Worm (Caenorhabditis elegans) whole organism, L1 larva: ENCODE results near the gene C17F4.11.
"Not testable (repeated sequence)": the region's sequence is repeated elsewhere in the genome, so short reads cannot be mapped to it uniquely, and the experiment has no call there.

ENCODE experiments used
- C16A3.4 ChIP-seq: fragments of 150-350 bp; optimal IDR thresholded peaks from 2 replicates; lab custom pipeline; 2014; ENCODE audit warnings: missing biosample characterization, missing genetic modification characterization
- blmp-1 ChIP-seq: fragments of 150-350 bp; optimal IDR thresholded peaks from 2 replicates; lab custom pipeline; 2014; ENCODE audit warnings: missing biosample characterization, missing genetic modification characterization
- ceh-63 ChIP-seq: fragments of 200-800 bp; sonication (Bioruptor generic); optimal IDR thresholded peaks from 2 replicates; lab custom pipeline; 2018; ENCODE audit warnings: mild to moderate bottlenecking, missing genetic modification characterization, missing compliant biosample characterization
- ceh-90 ChIP-seq: sonication (generic microtip); optimal IDR thresholded peaks from 2 replicates; lab custom pipeline; 2016; ENCODE audit warnings: missing genetic modification characterization, missing compliant biosample characterization
- ces-1 ChIP-seq: fragments of 150-350 bp; optimal IDR thresholded peaks from 2 replicates; lab custom pipeline; 2014; ENCODE audit warnings: missing biosample characterization, missing genetic modification reagents, missing genetic modification characterization
- dpl-1 ChIP-seq, 3 experiments: fragments of 150-350 bp in 2 of 3; sonication (generic microtip) in 1 of 3; optimal IDR thresholded peaks; 2 replicates each; lab custom pipeline; 2014 to 2017; ENCODE audit warnings: missing biosample characterization in 3 of 3, missing genetic modification characterization in 3 of 3, missing genetic modification reagents in 3 of 3
- efl-1 ChIP-seq, 4 experiments: fragments of 150-350 bp; optimal IDR thresholded peaks in 3 of 4; peaks in 1 of 4; 1 replicate in 1 of 4; 2 replicates in 3 of 4; lab custom pipeline; 2014; ENCODE audit warnings: missing biosample characterization in 2 of 4, missing genetic modification characterization in 2 of 4, missing genetic modification reagents in 2 of 4
- egl-13 ChIP-seq: sonication (generic microtip); optimal IDR thresholded peaks from 2 replicates; lab custom pipeline; 2016; ENCODE audit warnings: missing genotype, missing genetic modification reagents, missing genetic modification characterization, missing compliant biosample characterization
- egl-27 ChIP-seq, 2 experiments: fragments of 150-350 bp in 1 of 2; sonication (generic microtip); optimal IDR thresholded peaks; 3 replicates each; lab custom pipeline; 2017 to 2018; ENCODE audit warnings: missing biosample characterization in 2 of 2, missing genetic modification characterization in 2 of 2, missing genetic modification reagents in 2 of 2
- fkh-10 ChIP-seq: sonication (generic microtip); optimal IDR thresholded peaks from 2 replicates; lab custom pipeline; 2017; ENCODE audit warnings: missing biosample characterization, missing genetic modification reagents, missing genetic modification characterization
- fos-1 ChIP-seq: fragments of 150-350 bp; optimal IDR thresholded peaks from 2 replicates; lab custom pipeline; 2014; ENCODE audit warnings: missing biosample characterization, missing genetic modification characterization
- lin-14 ChIP-seq: fragments of 200-800 bp; sonication (Bioruptor generic); optimal IDR thresholded peaks from 2 replicates; lab custom pipeline; 2018; ENCODE audit warnings: mild to moderate bottlenecking, missing genetic modification characterization, moderate library complexity, missing compliant biosample characterization
- lin-35 ChIP-seq, 2 experiments: fragments of 150-350 bp; optimal IDR thresholded peaks; 2 replicates each; lab custom pipeline; 2014; ENCODE audit warnings: missing biosample characterization in 2 of 2, missing genetic modification characterization in 2 of 2, missing genetic modification reagents in 2 of 2
- lin-39 ChIP-seq: fragments of 150-350 bp; optimal IDR thresholded peaks from 2 replicates; lab custom pipeline; 2014; ENCODE audit warnings: missing biosample characterization, missing genetic modification reagents, missing genetic modification characterization
- lir-3 ChIP-seq: sonication (generic microtip); optimal IDR thresholded peaks from 2 replicates; lab custom pipeline; 2016; ENCODE audit warnings: mild to moderate bottlenecking, missing genetic modification characterization, moderate library complexity, missing compliant biosample characterization; ENCODE audit not compliant: poor library complexity
- mef-2 ChIP-seq: fragments of 150-350 bp; optimal IDR thresholded peaks from 2 replicates; lab custom pipeline; 2014; ENCODE audit warnings: missing biosample characterization, missing genetic modification characterization
- nhr-76 ChIP-seq: sonication (generic microtip); optimal IDR thresholded peaks from 2 replicates; lab custom pipeline; 2017; ENCODE audit warnings: missing biosample characterization, missing genetic modification characterization
- nhr-77 ChIP-seq: fragments of 150-350 bp; optimal IDR thresholded peaks from 2 replicates; lab custom pipeline; 2014; ENCODE audit warnings: missing biosample characterization, missing genetic modification characterization
- nhr-84 ChIP-seq: sonication (generic microtip); optimal IDR thresholded peaks from 2 replicates; lab custom pipeline; 2017; ENCODE audit warnings: missing biosample characterization, missing genetic modification characterization
- nhr-90 ChIP-seq: sonication (generic microtip); optimal IDR thresholded peaks from 2 replicates; lab custom pipeline; 2016; ENCODE audit warnings: mild to moderate bottlenecking, missing genetic modification characterization, missing compliant biosample characterization; ENCODE audit not compliant: poor library complexity
- pag-3 ChIP-seq: sonication (generic microtip); optimal IDR thresholded peaks from 2 replicates; lab custom pipeline; 2017; ENCODE audit warnings: missing genetic modification characterization, mild to moderate bottlenecking, missing compliant biosample characterization, antibody characterized with exemption, borderline replicate concordance; ENCODE audit not compliant: insufficient read depth
- pqm-1 ChIP-seq: sonication (generic microtip); optimal IDR thresholded peaks from 3 replicates; lab custom pipeline; 2017; ENCODE audit warnings: missing biosample characterization, missing genetic modification characterization
- skn-1 ChIP-seq: fragments of 150-350 bp; optimal IDR thresholded peaks from 2 replicates; lab custom pipeline; 2014; ENCODE audit warnings: missing biosample characterization, missing genetic modification characterization
- snu-23 ChIP-seq: sonication (generic microtip); optimal IDR thresholded peaks from 2 replicates; lab custom pipeline; 2016; ENCODE audit warnings: missing genetic modification characterization, missing compliant biosample characterization
- swsn-7 ChIP-seq: sonication (generic microtip); optimal IDR thresholded peaks from 2 replicates; lab custom pipeline; 2016; ENCODE audit warnings: missing genetic modification characterization, missing compliant biosample characterization
- tlp-1 ChIP-seq: fragments of 150-350 bp; optimal IDR thresholded peaks from 2 replicates; lab custom pipeline; 2014; ENCODE audit warnings: missing biosample characterization, missing genetic modification characterization

The C17F4.11 gene

ce11 chrII:3237038-3237521 is at the start of gene C17F4.11, which contains the start of gene srz-67:
Gene C17F4.11 (plus strand): TSS chrII:3237471.
Gene srz-67 (minus strand): TSS chrII:3237138.
- TF ChIP-seq efl-1 (optimal IDR thresholded peaks at IDR 0.05; lab: Kevin White, UChicago) = no peak
- peak in 1 of 2 experiments; percentile 65 for TF ChIP-seq efl-1 (GFP tag; optimal IDR thresholded peaks at IDR 0.05 in 1 of 2; lab: Kevin White, UChicago)
- no peak for TF ChIP-seq swsn-7 (tag; lab: Kevin White, UChicago)

- not testable (repeated sequence) for TF ChIP-seq lin-35 (GFP tag; optimal IDR thresholded peaks at IDR 0.05; lab: Kevin White, UChicago); C16A3.4; nhr-76
Observed at ce11 chrII:3189038-3189437, 48.2 kb upstream of the C17F4.11 start, which contains the start of gene Y27F2A.11. Gene Y27F2A.11 (plus strand): TSS chrII:3189338.

ce11 chrII:3191544-3191943 is 45.7 kb upstream of the C17F4.11 start, which contains the start of gene Y27F2A.9:
Gene Y27F2A.9 (minus strand): TSS chrII:3191644.
- not testable (repeated sequence) for TF ChIP-seq mef-2, swsn-7, blmp-1 (tag; lab: Kevin White, UChicago)
- TF ChIP-seq, all 84 proteins: peak for 0; not testable (repeated sequence) for 84

- no peak for TF ChIP-seq ces-1 (GFP tag; lab: Kevin White, UChicago)
- no peak for TF ChIP-seq pqm-1
Observed at ce11 chrII:3195739-3196138, 41.5 kb upstream of the C17F4.11 start.

ce11 chrII:3196966-3197365 is 40.3 kb upstream of the C17F4.11 start, which contains the start of gene gcy-15:
Gene gcy-15 (minus strand): TSS chrII:3197066.
- TF ChIP-seq nhr-84 = no peak
- TF ChIP-seq efl-1 (optimal IDR thresholded peaks at IDR 0.05; lab: Kevin White, UChicago) = no peak
- TF ChIP-seq efl-1 (GFP tag; optimal IDR thresholded peaks at IDR 0.05 in 1 of 2; lab: Kevin White, UChicago) = no peak
- TF ChIP-seq nhr-77 = no peak
- TF ChIP-seq lir-3 (tag; lab: Kevin White, UChicago) = no peak

ce11 chrII:3198998-3199397 is 38.3 kb upstream of the C17F4.11 start, which contains the start of gene sri-51:
Gene sri-51 (minus strand): TSS chrII:3199098.
- TF ChIP-seq dpl-1 (GFP tag; optimal IDR thresholded peaks at IDR 0.05; lab: Kevin White, UChicago) (no peak), nhr-90 (tag; lab: Kevin White, UChicago) (no peak), skn-1 (tag; lab: Kevin White, UChicago) (no peak), tlp-1 (tag; lab: Kevin White, UChicago) (no peak)

- TF ChIP-seq lin-35 (GFP tag; optimal IDR thresholded peaks at IDR 0.05; lab: Kevin White, UChicago); ceh-90 (tag; lab: Kevin White, UChicago); fkh-10: not testable (repeated sequence)
Observed at ce11 chrII:3201242-3201641, 36.0 kb upstream of the C17F4.11 start, which contains the start of gene sri-48. Gene sri-48 (minus strand): TSS chrII:3201342.

ce11 chrII:3202519-3202918 is 34.8 kb upstream of the C17F4.11 start, which contains the start of gene sri-53:
Gene sri-53 (minus strand): TSS chrII:3202619.
- TF ChIP-seq egl-27 (tag; optimal IDR thresholded peaks at IDR 0.05; lab: Kevin White, UChicago) = no peak
- no peak for TF ChIP-seq lin-39
- TF ChIP-seq snu-23 = no peak
- no peak for TF ChIP-seq fos-1 (tag; lab: Kevin White, UChicago)
- TF ChIP-seq pag-3 (tag; lab: Kevin White, UChicago) = no peak
- no peak for TF ChIP-seq lin-14 (GFP tag; lab: Kevin White, UChicago)
- no peak for TF ChIP-seq ceh-63 (GFP tag; lab: Kevin White, UChicago)
- TF ChIP-seq egl-13 (tag; lab: Kevin White, UChicago) = no peak
- TF ChIP-seq fkh-10 = no peak
- TF ChIP-seq, all 84 proteins: peak for 0
